Fruit fly (Drosophila melanogaster) whole organism, embryonic: Measurements from ENCODE around the gene Lmpt.

ENCODE experiments used
- Awh ChIP-seq: fragments of 200-800 bp; sonication (Bioruptor generic); IDR thresholded peaks from 2 replicates; pipeline ENCODE4, ENCODE4 v1.3.6; 2022; ENCODE audit warnings: missing biosample characterization, missing genetic modification characterization
- Bteb2 ChIP-seq: fragments of 200-800 bp; sonication (Bioruptor generic); optimal IDR thresholded peaks from 2 replicates; lab custom pipeline; 2016; ENCODE audit warnings: missing biosample characterization, missing genetic modification characterization
- CG10209 ChIP-seq: fragments of 200-800 bp; sonication (Bioruptor generic); optimal IDR thresholded peaks from 3 replicates; lab custom pipeline; 2017; ENCODE audit warnings: missing biosample characterization, mild to moderate bottlenecking, missing genetic modification characterization, missing genetic modification reagents
- CG10366 ChIP-seq: fragments of 200-800 bp; sonication (Bioruptor generic); IDR thresholded peaks from 2 replicates; pipeline ENCODE4 v1.3.6; 2022; ENCODE audit warnings: missing biosample characterization, missing genetic modification characterization
- CG10543 ChIP-seq: fragments of 200-800 bp; sonication (Bioruptor generic); optimal IDR thresholded peaks from 3 replicates; lab custom pipeline; 2017; ENCODE audit warnings: missing biosample characterization, mild to moderate bottlenecking, missing genetic modification characterization, moderate library complexity
- CG11093 ChIP-seq: fragments of 200-800 bp; sonication (Bioruptor generic); IDR thresholded peaks from 3 replicates; pipeline ENCODE4 v1.3.6; 2022; ENCODE audit warnings: missing biosample characterization, missing genetic modification characterization
- CG12155 ChIP-seq: fragments of 200-800 bp; sonication (Bioruptor generic); optimal IDR thresholded peaks from 3 replicates; lab custom pipeline; 2016; ENCODE audit warnings: missing biosample characterization, missing genetic modification characterization
- CG12236 ChIP-seq: fragments of 200-800 bp; sonication (Bioruptor generic); optimal IDR thresholded peaks from 2 replicates; lab custom pipeline; 2016; ENCODE audit warnings: missing biosample characterization, missing genetic modification characterization
- CG1233 ChIP-seq: fragments of 200-800 bp; sonication (Bioruptor generic); optimal IDR thresholded peaks from 4 replicates; lab custom pipeline; 2018; ENCODE audit warnings: missing biosample characterization, mild to moderate bottlenecking, missing genetic modification characterization
- CG14050 ChIP-seq: fragments of 200-800 bp; sonication (Bioruptor generic); IDR thresholded peaks from 3 replicates; pipeline ENCODE4 v1.3.6; 2022; ENCODE audit warnings: missing biosample characterization, missing genetic modification characterization
- CG15479 ChIP-seq: fragments of 200-800 bp; sonication (Bioruptor generic); optimal IDR thresholded peaks from 3 replicates; lab custom pipeline; 2019; ENCODE audit warnings: missing biosample characterization, mild to moderate bottlenecking, missing genetic modification characterization, moderate library complexity
- CG1792 ChIP-seq: fragments of 200-800 bp; sonication (Bioruptor generic); optimal IDR thresholded peaks from 2 replicates; lab custom pipeline; 2016; ENCODE audit warnings: missing biosample characterization, missing genetic modification characterization
- CG18619 ChIP-seq: fragments of 200-800 bp; sonication (Bioruptor generic); optimal IDR thresholded peaks from 3 replicates; lab custom pipeline; 2017; ENCODE audit warnings: missing biosample characterization, mild to moderate bottlenecking, missing genetic modification characterization
- CG30020 ChIP-seq: fragments of 200-800 bp; optimal IDR thresholded peaks from 2 replicates; lab custom pipeline; 2019; ENCODE audit warnings: missing biosample characterization, mild to moderate bottlenecking, missing genetic modification characterization, moderate library complexity
- CG3065 ChIP-seq: fragments of 200-800 bp; sonication (Bioruptor generic); optimal IDR thresholded peaks from 2 replicates; lab custom pipeline; 2016; ENCODE audit warnings: missing biosample characterization, missing genetic modification characterization
- CG4707 ChIP-seq: fragments of 200-800 bp; sonication (Bioruptor generic); optimal IDR thresholded peaks from 2 replicates; lab custom pipeline; 2018; ENCODE audit warnings: missing biosample characterization, mild to moderate bottlenecking, missing genetic modification characterization, moderate library complexity
- CG4730 ChIP-seq: fragments of 200-800 bp; sonication (Bioruptor generic); IDR thresholded peaks from 2 replicates; pipeline ENCODE4 v1.3.6; 2022; ENCODE audit warnings: missing biosample characterization, missing genetic modification characterization
- CG4820 ChIP-seq: fragments of 200-800 bp; sonication (Bioruptor generic); optimal IDR thresholded peaks from 3 replicates; lab custom pipeline; 2016; ENCODE audit warnings: missing biosample characterization, missing genetic modification characterization
- CG5180 ChIP-seq: fragments of 200-800 bp; sonication (Bioruptor generic); optimal IDR thresholded peaks from 3 replicates; lab custom pipeline; 2017; ENCODE audit warnings: missing biosample characterization, missing genetic modification characterization, mild to moderate bottlenecking, moderate library complexity, missing genetic modification reagents
- CG8478 ChIP-seq: fragments of >200 bp; optimal IDR thresholded peaks from 2 replicates; lab custom pipeline; 2018
- CG9437 ChIP-seq: fragments of 200-800 bp; sonication (Bioruptor generic); optimal IDR thresholded peaks from 2 replicates; lab custom pipeline; 2018; ENCODE audit warnings: missing biosample characterization, mild to moderate bottlenecking, missing genetic modification characterization
- Camta ChIP-seq: fragments of 200-800 bp; sonication (Bioruptor generic); optimal IDR thresholded peaks from 2 replicates; lab custom pipeline; 2016; ENCODE audit warnings: missing biosample characterization, missing genetic modification characterization
- D ChIP-seq, 2 experiments: fragments of 200-800 bp in 1 of 2; fragments of >200 bp in 1 of 2; sonication (Bioruptor generic) in 1 of 2; optimal IDR thresholded peaks; 2 replicates in 1 of 2; 3 replicates in 1 of 2; lab custom pipeline; 2017; ENCODE audit warnings: mild to moderate bottlenecking in 1 of 2, missing biosample characterization in 1 of 2, missing genetic modification characterization in 1 of 2, missing genetic modification reagents in 1 of 2
- Dbx ChIP-seq: fragments of 200-800 bp; sonication (Bioruptor generic); IDR thresholded peaks from 3 replicates; pipeline ENCODE4 v1.3.6; 2022; ENCODE audit warnings: missing biosample characterization, missing genetic modification characterization
- Dek ChIP-seq: fragments of 200-800 bp; sonication (Bioruptor generic); optimal IDR thresholded peaks from 3 replicates; lab custom pipeline; 2019; ENCODE audit warnings: missing biosample characterization, mild to moderate bottlenecking, missing genetic modification characterization, moderate library complexity
- ERR ChIP-seq: fragments of 200-800 bp; sonication (Bioruptor generic); optimal IDR thresholded peaks from 2 replicates; lab custom pipeline; 2016; ENCODE audit warnings: missing biosample characterization, missing genetic modification characterization
- Elba2 ChIP-seq: fragments of 200-800 bp; sonication (Bioruptor generic); optimal IDR thresholded peaks from 3 replicates; lab custom pipeline; 2016; ENCODE audit warnings: missing biosample characterization, missing genetic modification characterization
- HLH3B ChIP-seq: fragments of 200-800 bp; sonication (Bioruptor generic); IDR thresholded peaks from 2 replicates; pipeline ENCODE4 v1.3.6; 2022; ENCODE audit warnings: missing biosample characterization, missing genetic modification characterization
- Hmx ChIP-seq: fragments of 200-800 bp; sonication (Bioruptor generic); optimal IDR thresholded peaks from 2 replicates; lab custom pipeline; 2016; ENCODE audit warnings: missing biosample characterization, missing genetic modification characterization
- MBD-R2 ChIP-seq: fragments of 200-800 bp; sonication (Bioruptor generic); IDR thresholded peaks from 2 replicates; pipeline ENCODE4 v1.3.6; 2022; ENCODE audit warnings: missing biosample characterization, missing genetic modification characterization
- NK7.1 ChIP-seq: fragments of 200-800 bp; sonication (Bioruptor generic); optimal IDR thresholded peaks from 3 replicates; lab custom pipeline; 2016; ENCODE audit warnings: missing biosample characterization, missing genetic modification characterization
- Pdp1 ChIP-seq, 2 experiments: fragments of 200-800 bp; sonication (Bioruptor generic); optimal IDR thresholded peaks; 3 replicates each; lab custom pipeline; 2016; ENCODE audit warnings: missing biosample characterization in 2 of 2, missing genetic modification characterization in 2 of 2, mild to moderate bottlenecking in 1 of 2, moderate library complexity in 1 of 2
- Poxn ChIP-seq: fragments of 200-800 bp; sonication (Bioruptor generic); IDR thresholded peaks from 2 replicates; pipeline ENCODE4 v1.3.6; 2022; ENCODE audit warnings: missing biosample characterization, missing genetic modification characterization
- Side ChIP-seq: fragments of 200-800 bp; sonication (Bioruptor generic); optimal IDR thresholded peaks from 2 replicates; lab custom pipeline; 2016; ENCODE audit warnings: missing biosample characterization, missing genetic modification characterization
- Ssrp ChIP-seq: fragments of 200-800 bp; sonication (Bioruptor generic); optimal IDR thresholded peaks from 2 replicates; lab custom pipeline; 2018; ENCODE audit warnings: missing biosample characterization, mild to moderate bottlenecking, missing genetic modification characterization, moderate library complexity
- ara ChIP-seq: fragments of 200-800 bp; sonication (Bioruptor generic); IDR thresholded peaks from 2 replicates; pipeline ENCODE4 v1.3.6; 2022; ENCODE audit warnings: missing biosample characterization, missing genetic modification characterization
- bsh ChIP-seq, 2 experiments: fragments of 200-800 bp; sonication (Bioruptor generic); optimal IDR thresholded peaks; 2 replicates each; lab custom pipeline; 2017 to 2018; ENCODE audit warnings: mild to moderate bottlenecking in 2 of 2, missing biosample characterization in 2 of 2, missing genetic modification characterization in 2 of 2, moderate library complexity in 1 of 2
- cwo ChIP-seq: fragments of 200-800 bp; sonication (Bioruptor generic); optimal IDR thresholded peaks from 3 replicates; lab custom pipeline; 2017; ENCODE audit warnings: missing biosample characterization, missing genetic modification characterization, mild to moderate bottlenecking, moderate library complexity, missing genetic modification reagents
- fd102C ChIP-seq: fragments of 200-800 bp; sonication (Bioruptor generic); optimal IDR thresholded peaks from 2 replicates; lab custom pipeline; 2018; ENCODE audit warnings: missing biosample characterization, mild to moderate bottlenecking, missing genetic modification characterization, moderate library complexity
- fu2 ChIP-seq: fragments of 200-800 bp; sonication (Bioruptor generic); optimal IDR thresholded peaks from 2 replicates; lab custom pipeline; 2016; ENCODE audit warnings: missing biosample characterization, missing genetic modification characterization
- gcm ChIP-seq: fragments of 200-800 bp; sonication (Bioruptor generic); optimal IDR thresholded peaks from 2 replicates; lab custom pipeline; 2019; ENCODE audit warnings: missing biosample characterization, mild to moderate bottlenecking, missing genetic modification characterization, moderate library complexity
- ken ChIP-seq: fragments of 200-800 bp; sonication (Bioruptor generic); IDR thresholded peaks from 3 replicates; pipeline ENCODE4 v1.3.6; 2022; ENCODE audit warnings: missing biosample characterization, missing genetic modification characterization
- nmo ChIP-seq: fragments of 200-800 bp; sonication (Bioruptor generic); optimal IDR thresholded peaks from 2 replicates; lab custom pipeline; 2018; ENCODE audit warnings: missing biosample characterization, mild to moderate bottlenecking, missing genetic modification characterization, moderate library complexity
- onecut ChIP-seq: fragments of 200-800 bp; sonication (Bioruptor generic); IDR thresholded peaks from 2 replicates; pipeline ENCODE4 v1.3.6; 2022; ENCODE audit warnings: missing biosample characterization, missing genetic modification characterization
- row ChIP-seq: fragments of 200-800 bp; sonication (Bioruptor generic); IDR thresholded peaks from 3 replicates; pipeline ENCODE4 v1.3.6; 2022; ENCODE audit warnings: missing biosample characterization, missing genetic modification characterization
- sens-2 ChIP-seq: fragments of 200-800 bp; sonication (Bioruptor generic); IDR thresholded peaks from 2 replicates; pipeline ENCODE4 v1.3.6; 2022; ENCODE audit warnings: missing biosample characterization, missing genetic modification characterization
- tna ChIP-seq: fragments of 200-800 bp; sonication (Bioruptor generic); IDR thresholded peaks from 2 replicates; pipeline ENCODE4 v1.3.6; 2022; ENCODE audit warnings: missing biosample characterization, missing genetic modification characterization; ENCODE audit not compliant: partially characterized antibody
- zen2 ChIP-seq: fragments of 200-800 bp; sonication (Bioruptor generic); IDR thresholded peaks from 3 replicates; pipeline ENCODE4 v1.3.6; 2022; ENCODE audit warnings: missing biosample characterization, missing genetic modification characterization; ENCODE audit not compliant: partially characterized antibody

Gene Lmpt

dm6 chr3L:16956768-16957533 is 91.9 kb downstream of the Lmpt start (continued):
- TF ChIP-seq Pdp1 (GFP tag; optimal IDR thresholded peaks at IDR 0.05; lab: Kevin White, UChicago), result peak; percentile 24 to 38
- no peak for TF ChIP-seq NK7.1 (GFP tag; lab: Kevin White, UChicago)
- peak; percentile 69; the same call in 1 of the 2 replicates for TF ChIP-seq Awh (GFP tag; lab: Robert Waterston, UW)
- peak; percentile 64 for TF ChIP-seq CG10209 (GFP tag; lab: Kevin White, UChicago)
- peak; percentile 15 for TF ChIP-seq gcm
- peak; percentile 64 for TF ChIP-seq CG9437 (GFP tag; lab: Kevin White, UChicago)
- peak; percentile 65 for TF ChIP-seq CG14050
- TF ChIP-seq CG10543 (GFP tag; lab: Kevin White, UChicago), result peak; percentile 61
- TF ChIP-seq onecut, result peak; percentile 63
- peak; percentile 63 for TF ChIP-seq CG18619 (GFP tag; lab: Kevin White, UChicago)
- no peak for TF ChIP-seq Elba2
- peak; percentile 21; the same call in 1 of the 3 replicates for TF ChIP-seq ken (GFP tag; lab: Robert Waterston, UW)
- peak; percentile 55 for TF ChIP-seq Bteb2 (GFP tag; lab: Kevin White, UChicago)
- no peak for TF ChIP-seq CG30020
- peak; percentile 62 for TF ChIP-seq Dek (tag; lab: Kevin White, UChicago)
- peak; percentile 74 for TF ChIP-seq Dbx (GFP tag; lab: Robert Waterston, UW)
- peak; percentile 37 for TF ChIP-seq Side
- peak; percentile 52 for TF ChIP-seq CG12155 (GFP tag; lab: Kevin White, UChicago)
- no peak for TF ChIP-seq CG8478
- TF ChIP-seq bsh (GFP tag; optimal IDR thresholded peaks at IDR 0.05; lab: Kevin White, UChicago), result peak in 1 of 2 experiments; percentile 82
- peak; percentile 69 for TF ChIP-seq CG10366 (GFP tag; lab: Robert Waterston, UW)
- no peak for TF ChIP-seq CG1233 (GFP tag; lab: Kevin White, UChicago)
- peak; percentile 24 for TF ChIP-seq cwo (GFP tag; lab: Kevin White, UChicago)
- TF ChIP-seq nmo, result peak; percentile 80
- TF ChIP-seq CG3065 (GFP tag; lab: Kevin White, UChicago), result peak; percentile 47
- no peak for TF ChIP-seq D (optimal IDR thresholded peaks at IDR 0.05; lab: Kevin White, UChicago)
- peak; percentile 57 for TF ChIP-seq D (GFP tag; optimal IDR thresholded peaks at IDR 0.05; lab: Kevin White, UChicago)
- peak; percentile 17 for TF ChIP-seq ERR (GFP tag; lab: Kevin White, UChicago)
- no peak for TF ChIP-seq fd102C (GFP tag; lab: Kevin White, UChicago)
- TF ChIP-seq Ssrp (tag; lab: Kevin White, UChicago), result peak; percentile 75
- TF ChIP-seq fu2, result peak; percentile 40
- TF ChIP-seq row (GFP tag; lab: Robert Waterston, UW), result peak; percentile 80
- TF ChIP-seq CG4820 (GFP tag; lab: Kevin White, UChicago), result peak; percentile 51
- TF ChIP-seq CG4730 (GFP tag; lab: Robert Waterston, UW), result peak; percentile 55
- no peak for TF ChIP-seq CG1792
- TF ChIP-seq ara, result 0 out of 2 replicates have a peak, but pooled peaks have one; percentile 19
- peak; percentile 78 for TF ChIP-seq HLH3B
- peak; percentile 93 for TF ChIP-seq CG15479 (GFP tag; lab: Kevin White, UChicago)
- peak; percentile 57 for TF ChIP-seq Camta (GFP tag; lab: Kevin White, UChicago)
- TF ChIP-seq Hmx (GFP tag; lab: Kevin White, UChicago), result no peak
- peak; percentile 38 for TF ChIP-seq CG5180 (GFP tag; lab: Kevin White, UChicago)
- no peak for TF ChIP-seq CG12236 (GFP tag; lab: Kevin White, UChicago)
- TF ChIP-seq sens-2 (GFP tag; lab: Robert Waterston, UW), result no peak
- TF ChIP-seq MBD-R2 (GFP tag; lab: Robert Waterston, UW), result peak; percentile 32; the same call in 1 of the 2 replicates
- no peak for TF ChIP-seq tna (GFP tag; lab: Robert Waterston, UW)
- no peak for TF ChIP-seq Poxn (GFP tag; lab: Robert Waterston, UW)
- peak; percentile 45; the same call in 1 of the 3 replicates for TF ChIP-seq CG11093 (GFP tag; lab: Robert Waterston, UW)
- no peak for TF ChIP-seq zen2 (GFP tag; lab: Robert Waterston, UW)
- no peak for TF ChIP-seq CG4707 (GFP tag; lab: Kevin White, UChicago)
